Fruit fly (Drosophila melanogaster): ENCODE data around the gene tsl.

DNA sequence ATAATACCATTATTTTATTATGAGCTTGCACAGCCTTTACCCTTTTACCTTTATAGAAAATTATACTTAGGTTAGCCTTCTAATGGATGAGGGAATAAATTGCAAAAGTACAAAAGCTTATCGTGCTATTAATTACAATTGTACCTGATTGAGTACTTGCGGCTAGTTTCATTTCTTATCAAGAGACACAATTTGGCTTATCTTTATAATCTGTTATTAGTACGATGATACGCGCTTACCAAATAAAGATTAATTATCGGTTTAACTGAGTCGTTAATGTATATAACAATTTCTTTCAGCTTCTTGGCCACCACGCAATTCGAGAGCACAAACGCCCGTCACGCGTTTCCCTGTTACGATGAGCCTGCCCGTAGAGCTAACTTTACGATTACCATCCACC is 36.4 kb downstream of the tsl start:
- no peak for TF ChIP-seq CG8478 (optimal IDR thresholded peaks at IDR 0.05)
- TF ChIP-seq CTCF (optimal IDR thresholded peaks at IDR 0.05): no peak

Measured in S2 (cell line).